Fruit fly (Drosophila melanogaster): ENCODE data around the gene CG42245.

CG42245 gene

DNA sequence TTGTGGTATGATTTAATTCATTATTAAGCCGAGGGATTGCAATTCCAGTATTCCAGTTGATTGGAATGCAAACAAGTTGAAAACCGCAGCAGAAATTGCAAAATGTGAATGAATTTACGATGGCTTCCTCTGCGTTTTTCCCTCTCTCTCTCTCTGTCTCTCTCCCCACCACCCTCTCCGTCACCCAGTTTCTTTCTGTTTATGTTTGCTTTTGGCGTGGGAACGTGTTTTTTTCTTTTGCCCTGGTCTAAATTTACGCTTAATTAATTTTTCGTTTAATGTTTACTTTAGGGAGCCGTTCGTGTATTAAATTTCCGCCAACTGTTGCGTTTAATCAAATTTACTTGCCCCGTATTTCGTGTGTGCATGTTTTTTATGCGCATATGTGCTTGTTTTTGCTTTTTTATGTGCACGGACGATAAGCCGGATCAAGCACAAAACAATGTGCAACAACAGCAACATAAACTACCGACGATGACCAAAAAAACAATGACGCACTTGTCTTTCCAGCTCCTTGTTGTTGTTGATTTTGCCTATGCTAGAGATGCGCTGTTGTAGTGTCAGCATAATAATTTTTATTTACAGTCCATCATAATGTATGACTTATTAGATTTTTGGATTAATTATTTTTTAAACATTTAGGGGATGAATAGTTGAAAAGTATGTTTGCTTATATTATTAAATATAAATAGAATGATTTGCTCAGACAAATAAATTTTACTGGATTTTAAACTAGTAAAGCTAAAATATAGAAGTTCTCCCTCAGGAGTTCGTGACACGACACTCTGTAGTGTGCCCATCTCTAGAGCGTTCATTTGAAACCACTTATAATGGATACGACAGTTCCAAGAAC lies 41.4 kb upstream of the CG42245 start (continued):
- peak; percentile 20 for TF ChIP-seq Lhr (GFP tag; optimal IDR thresholded peaks at IDR 0.05)
- peak; percentile 52 for TF ChIP-seq kay (GFP tag; optimal IDR thresholded peaks at IDR 0.05)
- no peak for TF ChIP-seq HLHmδ (GFP tag; optimal IDR thresholded peaks at IDR 0.05)
- no peak for TF ChIP-seq eyg (GFP tag; optimal IDR thresholded peaks at IDR 0.05)
- TF ChIP-seq nerfin-2 (GFP tag; IDR thresholded peaks at IDR 0.05; ENCODE audit: partially characterized antibody), result no peak
- no peak for TF ChIP-seq CG10431 (GFP tag; optimal IDR thresholded peaks at IDR 0.05)
- TF ChIP-seq NC2β (GFP tag; optimal IDR thresholded peaks at IDR 0.05), result no peak
- TF ChIP-seq CG10462 (GFP tag; optimal IDR thresholded peaks at IDR 0.05), result peak; percentile 52
- peak; percentile 72 for TF ChIP-seq cwo (GFP tag; optimal IDR thresholded peaks at IDR 0.05)
- TF ChIP-seq CG17359 (tag; optimal IDR thresholded peaks at IDR 0.05), result peak; percentile 80
- peak; percentile 64 for TF ChIP-seq CG2889 (GFP tag; IDR thresholded peaks at IDR 0.05)
- peak; percentile 82 for TF ChIP-seq CG15269 (tag; optimal IDR thresholded peaks at IDR 0.05)
- peak; percentile 62 for TF ChIP-seq B-H1 (GFP tag; IDR thresholded peaks at IDR 0.05)
- no peak for TF ChIP-seq ftz-f1 (GFP tag; optimal IDR thresholded peaks at IDR 0.05)
- peak; percentile 79 for TF ChIP-seq CG18599 (GFP tag; optimal IDR thresholded peaks at IDR 0.05)
- peak; percentile 14 for TF ChIP-seq CG7786 (GFP tag; optimal IDR thresholded peaks at IDR 0.05)
- no peak for TF ChIP-seq GATAe (GFP tag; conservative IDR thresholded peaks at IDR 0.05)
- peak; percentile 8 for TF ChIP-seq mam (GFP tag; optimal IDR thresholded peaks at IDR 0.05)
- TF ChIP-seq dimm (GFP tag; IDR thresholded peaks at IDR 0.05), result 0 out of 2 replicates have a peak, but pooled peaks have one; percentile 37
- TF ChIP-seq CG11093 (GFP tag; IDR thresholded peaks at IDR 0.05), result peak; percentile 64
- 0 out of 2 replicates have a peak, but pooled peaks have one; percentile 8 for TF ChIP-seq danr (GFP tag; IDR thresholded peaks at IDR 0.05)
- TF ChIP-seq CG13775 (GFP tag; optimal IDR thresholded peaks at IDR 0.05), result peak; percentile 76
- no peak for TF ChIP-seq Opbp (GFP tag; IDR thresholded peaks at IDR 0.05; ENCODE audit: partially characterized antibody)
- TF ChIP-seq CG10959 (GFP tag; IDR thresholded peaks at IDR 0.05), result peak; percentile 40; the same call in 1 of the 2 replicates
- no peak for TF ChIP-seq btn (GFP tag; optimal IDR thresholded peaks at IDR 0.05)
- no peak for TF ChIP-seq CG4282 (GFP tag; optimal IDR thresholded peaks at IDR 0.05)
- peak; percentile 76; the same call in 2 of the 3 replicates for TF ChIP-seq CG11695 (GFP tag; IDR thresholded peaks at IDR 0.05)
- no peak for TF ChIP-seq Ravus (GFP tag; IDR thresholded peaks at IDR 0.05)
- peak; percentile 44 for TF ChIP-seq zfh2 (GFP tag; optimal IDR thresholded peaks at IDR 0.05)
- peak; percentile 78 for TF ChIP-seq CG34224 (GFP tag; IDR thresholded peaks at IDR 0.05; ENCODE audit: partially characterized antibody)
- TF ChIP-seq CG6854 (GFP tag; optimal IDR thresholded peaks at IDR 0.05), result peak; percentile 54
- TF ChIP-seq CG9215 (GFP tag; IDR thresholded peaks at IDR 0.05), result peak; percentile 53
- TF ChIP-seq CG5953 (GFP tag; IDR thresholded peaks at IDR 0.05), result no peak
- no peak for TF ChIP-seq CG33213 (GFP tag; optimal IDR thresholded peaks at IDR 0.05)
- peak; percentile 76 for TF ChIP-seq CG3847 (GFP tag; IDR thresholded peaks at IDR 0.05)
- no peak for TF ChIP-seq CG11696 (GFP tag; IDR thresholded peaks at IDR 0.05)
- TF ChIP-seq onecut (GFP tag; IDR thresholded peaks at IDR 0.05), result peak; percentile 56
- peak; percentile 56 for TF ChIP-seq CG12155 (GFP tag; optimal IDR thresholded peaks at IDR 0.05)
- TF ChIP-seq Hr39 (optimal IDR thresholded peaks at IDR 0.05), result no peak
- TF ChIP-seq slbo (GFP tag; IDR thresholded peaks at IDR 0.05), result peak; percentile 83
- TF ChIP-seq trem (tag; optimal IDR thresholded peaks at IDR 0.05), result peak; percentile 62
- peak; percentile 56; the same call in 1 of the 2 replicates for TF ChIP-seq sna (GFP tag; IDR thresholded peaks at IDR 0.05; ENCODE audit: partially characterized antibody)
- TF ChIP-seq Sox100B (GFP tag; optimal IDR thresholded peaks at IDR 0.05), result peak; percentile 86
- 0 out of 3 replicates have a peak, but pooled peaks have one; percentile 22 for TF ChIP-seq otp (GFP tag; IDR thresholded peaks at IDR 0.05)
- TF ChIP-seq crc (GFP tag; optimal IDR thresholded peaks at IDR 0.05), result no peak
- TF ChIP-seq sug (tag; optimal IDR thresholded peaks at IDR 0.05), result peak; percentile 73
- TF ChIP-seq CG4617 (GFP tag; optimal IDR thresholded peaks at IDR 0.05; ENCODE audit: borderline replicate concordance), result peak; percentile 14
- peak; percentile 12 for TF ChIP-seq vfl (GFP tag; optimal IDR thresholded peaks at IDR 0.05)
- TF ChIP-seq E2f1 (GFP tag; IDR thresholded peaks at IDR 0.05), result peak; percentile 40; the same call in 1 of the 2 replicates
